Fruit fly (Drosophila melanogaster) whole organism, embryonic: ENCODE results near the gene CG7386.
A peak's percentile ranks its signal among the peaks of the same experiment; 100 is the strongest.

ENCODE experiments used
- CG11398 ChIP-seq: fragments of 200-800 bp; sonication (Bioruptor generic); optimal IDR thresholded peaks from 2 replicates; lab custom pipeline; 2016; ENCODE audit warnings: missing biosample characterization, missing genetic modification characterization
- CG12391 ChIP-seq: fragments of 200-800 bp; sonication (Bioruptor generic); optimal IDR thresholded peaks from 3 replicates; lab custom pipeline; 2018; ENCODE audit warnings: missing biosample characterization, mild to moderate bottlenecking, missing genetic modification characterization, moderate library complexity
- CG14710 ChIP-seq: fragments of 200-800 bp; sonication (Bioruptor generic); optimal IDR thresholded peaks from 3 replicates; lab custom pipeline; 2019; ENCODE audit warnings: missing biosample characterization, mild to moderate bottlenecking, missing genetic modification characterization, moderate library complexity
- CG15011 ChIP-seq: fragments of 200-800 bp; sonication (Bioruptor generic); optimal IDR thresholded peaks from 3 replicates; lab custom pipeline; 2018; ENCODE audit warnings: missing biosample characterization, mild to moderate bottlenecking, missing genetic modification characterization
- CG17328 ChIP-seq: fragments of 200-800 bp; sonication (Bioruptor generic); IDR thresholded peaks from 2 replicates; pipeline ENCODE4 v1.3.6; 2022; ENCODE audit warnings: missing biosample characterization, missing genetic modification characterization
- CG18764 ChIP-seq: fragments of 200-800 bp; sonication (Bioruptor generic); optimal IDR thresholded peaks from 3 replicates; lab custom pipeline; 2016; ENCODE audit warnings: missing biosample characterization, missing genetic modification characterization
- CG32772 ChIP-seq: fragments of 200-800 bp; sonication (Bioruptor generic); IDR thresholded peaks from 2 replicates; pipeline ENCODE4 v1.3.6; 2022; ENCODE audit warnings: missing biosample characterization, missing genetic modification characterization
- CG3847 ChIP-seq: fragments of 200-800 bp; sonication (Bioruptor generic); IDR thresholded peaks from 2 replicates; pipeline ENCODE4 v1.3.6; 2022; ENCODE audit warnings: missing biosample characterization, missing genetic modification characterization
- CG4730 ChIP-seq: fragments of 200-800 bp; sonication (Bioruptor generic); IDR thresholded peaks from 2 replicates; pipeline ENCODE4 v1.3.6; 2022; ENCODE audit warnings: missing biosample characterization, missing genetic modification characterization
- CG6272 ChIP-seq: fragments of 200-800 bp; sonication (Bioruptor generic); IDR thresholded peaks from 2 replicates; pipeline ENCODE4 v1.3.6; 2022; ENCODE audit warnings: missing biosample characterization, missing genetic modification characterization
- CG6654 ChIP-seq: fragments of 200-800 bp; sonication (Bioruptor generic); optimal IDR thresholded peaks from 2 replicates; lab custom pipeline; 2017; ENCODE audit warnings: missing biosample characterization, mild to moderate bottlenecking, missing genetic modification characterization
- CG6689 ChIP-seq: fragments of 200-800 bp; sonication (Bioruptor generic); IDR thresholded peaks from 2 replicates; pipeline ENCODE4 v1.3.6; 2022; ENCODE audit warnings: missing biosample characterization, missing genetic modification characterization
- CG6813 ChIP-seq: fragments of 200-800 bp; sonication (Bioruptor generic); optimal IDR thresholded peaks from 2 replicates; lab custom pipeline; 2017; ENCODE audit warnings: missing biosample characterization, missing genetic modification characterization, mild to moderate bottlenecking, moderate library complexity, missing genetic modification reagents
- CG8290 ChIP-seq, 3 experiments: fragments of 200-800 bp; sonication (Bioruptor generic); optimal IDR thresholded peaks; 2 replicates each; lab custom pipeline; 2016 to 2019; ENCODE audit warnings: missing biosample characterization in 3 of 3, missing genetic modification characterization in 3 of 3, mild to moderate bottlenecking in 2 of 3, moderate library complexity in 1 of 3
- CG8478 ChIP-seq: fragments of >200 bp; optimal IDR thresholded peaks from 2 replicates; lab custom pipeline; 2018
- CG8765 ChIP-seq: fragments of 200-800 bp; sonication (Bioruptor generic); IDR thresholded peaks from 2 replicates; pipeline ENCODE4 v1.3.6; 2022; ENCODE audit warnings: missing biosample characterization, missing genetic modification characterization
- CG9609 ChIP-seq: fragments of 200-800 bp; sonication (Bioruptor generic); optimal IDR thresholded peaks from 3 replicates; lab custom pipeline; 2016; ENCODE audit warnings: missing biosample characterization, missing genetic modification characterization
- Dek ChIP-seq: fragments of 200-800 bp; sonication (Bioruptor generic); optimal IDR thresholded peaks from 3 replicates; lab custom pipeline; 2019; ENCODE audit warnings: missing biosample characterization, mild to moderate bottlenecking, missing genetic modification characterization, moderate library complexity
- Dfd ChIP-seq, 2 experiments: fragments of >200 bp; optimal IDR thresholded peaks; 2 replicates each; lab custom pipeline; 2017; ENCODE audit warnings: missing biosample characterization in 2 of 2, missing genetic modification characterization in 2 of 2
- E2f1 ChIP-seq: fragments of 200-800 bp; sonication (Bioruptor generic); IDR thresholded peaks from 2 replicates; pipeline ENCODE4 v1.3.6; 2022; ENCODE audit warnings: missing biosample characterization, missing genetic modification characterization
- Fer1 ChIP-seq: fragments of 200-800 bp; sonication (Bioruptor generic); optimal IDR thresholded peaks from 2 replicates; lab custom pipeline; 2017; ENCODE audit warnings: missing biosample characterization, mild to moderate bottlenecking, missing genetic modification characterization
- HHEX ChIP-seq: fragments of 200-800 bp; sonication (Bioruptor generic); optimal IDR thresholded peaks from 3 replicates; lab custom pipeline; 2017; ENCODE audit warnings: missing biosample characterization, mild to moderate bottlenecking, missing genetic modification characterization, missing genetic modification reagents
- HLH4C ChIP-seq: fragments of 200-800 bp; sonication (Bioruptor generic); IDR thresholded peaks from 3 replicates; pipeline ENCODE4 v1.3.6; 2022; ENCODE audit warnings: missing biosample characterization, missing genetic modification characterization; ENCODE audit not compliant: partially characterized antibody
- NK7.1 ChIP-seq: fragments of 200-800 bp; sonication (Bioruptor generic); optimal IDR thresholded peaks from 3 replicates; lab custom pipeline; 2016; ENCODE audit warnings: missing biosample characterization, missing genetic modification characterization
- Nf-YA ChIP-seq: fragments of 200-800 bp; sonication (Bioruptor generic); IDR thresholded peaks from 2 replicates; pipeline ENCODE4 v1.3.6; 2022; ENCODE audit warnings: missing biosample characterization, missing genetic modification characterization
- Nf-YB ChIP-seq: fragments of 200-800 bp; sonication (Bioruptor generic); optimal IDR thresholded peaks from 3 replicates; lab custom pipeline; 2019; ENCODE audit warnings: missing biosample characterization, mild to moderate bottlenecking, missing genetic modification characterization, moderate library complexity
- Nf-YC ChIP-seq: fragments of 200-800 bp; optimal IDR thresholded peaks from 3 replicates; lab custom pipeline; 2019; ENCODE audit warnings: missing biosample characterization, mild to moderate bottlenecking, missing genetic modification characterization, moderate library complexity
- Opbp ChIP-seq: fragments of 200-800 bp; sonication (Bioruptor generic); IDR thresholded peaks from 3 replicates; pipeline ENCODE4 v1.3.6; 2022; ENCODE audit warnings: missing biosample characterization, missing genetic modification characterization; ENCODE audit not compliant: partially characterized antibody
- Rx ChIP-seq: fragments of 200-800 bp; sonication (Bioruptor generic); IDR thresholded peaks from 2 replicates; pipeline ENCODE4 v1.3.6; 2022; ENCODE audit warnings: missing biosample characterization, missing genetic modification characterization
- ac ChIP-seq: fragments of 200-800 bp; sonication (Bioruptor generic); optimal IDR thresholded peaks from 3 replicates; lab custom pipeline; 2017; ENCODE audit warnings: missing biosample characterization, mild to moderate bottlenecking, missing genetic modification characterization
- amos ChIP-seq: fragments of 200-800 bp; sonication (Bioruptor generic); IDR thresholded peaks from 2 replicates; pipeline ENCODE4 v1.3.6; 2022; ENCODE audit warnings: missing biosample characterization, missing genetic modification characterization; ENCODE audit not compliant: partially characterized antibody
- cas ChIP-seq: fragments of 200-800 bp; sonication (Bioruptor generic); IDR thresholded peaks from 2 replicates; pipeline ENCODE4 v1.3.6; 2022; ENCODE audit warnings: missing biosample characterization, missing genetic modification characterization
- cato ChIP-seq: fragments of 200-800 bp; sonication (Bioruptor generic); optimal IDR thresholded peaks from 2 replicates; lab custom pipeline; 2016; ENCODE audit warnings: missing biosample characterization, missing genetic modification characterization, borderline replicate concordance
- crp ChIP-seq, 2 experiments: fragments of 200-800 bp; sonication (Bioruptor generic); optimal IDR thresholded peaks; 2 replicates in 1 of 2; 3 replicates in 1 of 2; lab custom pipeline; 2017; ENCODE audit warnings: missing biosample characterization in 2 of 2, missing genetic modification characterization in 2 of 2, mild to moderate bottlenecking in 1 of 2, moderate library complexity in 1 of 2
- dm ChIP-seq: fragments of 200-800 bp; sonication (Bioruptor generic); optimal IDR thresholded peaks from 3 replicates; lab custom pipeline; 2016; ENCODE audit warnings: missing biosample characterization, missing genetic modification characterization
- hb ChIP-seq: fragments of 200-800 bp; sonication (Bioruptor generic); IDR thresholded peaks from 3 replicates; pipeline ENCODE4 v1.3.6; 2022; ENCODE audit warnings: missing biosample characterization, missing genetic modification characterization; ENCODE audit not compliant: partially characterized antibody
- hth ChIP-seq: fragments of >200 bp; optimal IDR thresholded peaks from 2 replicates; lab custom pipeline; 2017; ENCODE audit warnings: inconsistent platforms
- nerfin-1 ChIP-seq: fragments of 200-800 bp; sonication (Bioruptor generic); optimal IDR thresholded peaks from 3 replicates; lab custom pipeline; 2019; ENCODE audit warnings: missing biosample characterization, mild to moderate bottlenecking, missing genetic modification characterization, moderate library complexity
- peb ChIP-seq: fragments of 200-800 bp; sonication (Bioruptor generic); IDR thresholded peaks from 2 replicates; pipeline ENCODE4 v1.3.6; 2022; ENCODE audit warnings: missing biosample characterization, missing genetic modification characterization
- pita ChIP-seq: fragments of 200-800 bp; sonication (Bioruptor generic); optimal IDR thresholded peaks from 2 replicates; lab custom pipeline; 2017; ENCODE audit warnings: missing biosample characterization, mild to moderate bottlenecking, missing genetic modification characterization
- pnt ChIP-seq: fragments of 200-800 bp; sonication (Bioruptor generic); optimal IDR thresholded peaks from 3 replicates; lab custom pipeline; 2016; ENCODE audit warnings: missing biosample characterization, missing genetic modification characterization
- row ChIP-seq: fragments of 200-800 bp; sonication (Bioruptor generic); IDR thresholded peaks from 3 replicates; pipeline ENCODE4 v1.3.6; 2022; ENCODE audit warnings: missing biosample characterization, missing genetic modification characterization
- sc ChIP-seq, 3 experiments: fragments of >200 bp in 2 of 3; fragments of 200-800 bp in 1 of 3; sonication (Bioruptor generic) in 1 of 3; optimal IDR thresholded peaks; 2 replicates in 2 of 3; 3 replicates in 1 of 3; lab custom pipeline; 2017; ENCODE audit warnings: mild to moderate bottlenecking in 1 of 3, missing biosample characterization in 1 of 3, missing genetic modification characterization in 1 of 3, missing genetic modification reagents in 1 of 3
- sima ChIP-seq: fragments of 200-800 bp; sonication (Bioruptor generic); optimal IDR thresholded peaks from 2 replicates; lab custom pipeline; 2016; ENCODE audit warnings: missing biosample characterization, missing genetic modification characterization
- tap ChIP-seq: fragments of 200-800 bp; optimal IDR thresholded peaks from 3 replicates; lab custom pipeline; 2019; ENCODE audit warnings: missing biosample characterization, mild to moderate bottlenecking, missing genetic modification characterization, moderate library complexity
- ttk ChIP-seq: fragments of 200-800 bp; sonication (Bioruptor generic); IDR thresholded peaks from 2 replicates; pipeline ENCODE4 v2.1.2; 2022; ENCODE audit warnings: missing biosample characterization, missing genetic modification characterization
- vnd ChIP-seq: fragments of 200-800 bp; sonication (Bioruptor generic); IDR thresholded peaks from 3 replicates; pipeline ENCODE4 v1.3.6; 2022; ENCODE audit warnings: missing biosample characterization, missing genetic modification characterization; ENCODE audit not compliant: partially characterized antibody
- vvl ChIP-seq: fragments of 200-800 bp; sonication (Bioruptor generic); IDR thresholded peaks from 2 replicates; pipeline ENCODE4 v1.3.6; 2022; ENCODE audit warnings: missing biosample characterization, missing genetic modification characterization
- yki ChIP-seq: fragments of >200 bp; optimal IDR thresholded peaks from 3 replicates; lab custom pipeline; 2018
- zen ChIP-seq: fragments of 200-800 bp; sonication (Bioruptor generic); optimal IDR thresholded peaks from 3 replicates; lab custom pipeline; 2018; ENCODE audit warnings: missing biosample characterization, mild to moderate bottlenecking, missing genetic modification characterization, moderate library complexity
- zfh1 ChIP-seq: fragments of 200-800 bp; sonication (Bioruptor generic); IDR thresholded peaks from 3 replicates; pipeline ENCODE4 v1.3.6; 2022; ENCODE audit warnings: missing biosample characterization, missing genetic modification characterization

CG7386 gene

dm6 chr3L:6139924-6140574, 49.5 kb upstream of the CG7386 start, which contains the start of gene Cpr65Av (continued):
- TF ChIP-seq sc (optimal IDR thresholded peaks at IDR 0.05; lab: Kevin White, UChicago) (no peak), sc (GFP tag; optimal IDR thresholded peaks at IDR 0.05; lab: Kevin White, UChicago) (no peak), CG3847 (GFP tag; lab: Robert Waterston, UW) (no peak), peb (GFP tag; lab: Robert Waterston, UW) (no peak), CG12391 (tag; lab: Kevin White, UChicago) (no peak), CG6654 (GFP tag; lab: Kevin White, UChicago) (no peak), yki (no peak), Nf-YB (no peak), HHEX (GFP tag; lab: Kevin White, UChicago) (no peak), row (GFP tag; lab: Robert Waterston, UW) (no peak), pnt (GFP tag; lab: Kevin White, UChicago) (no peak), cato (GFP tag; lab: Kevin White, UChicago) (no peak), zfh1 (GFP tag; lab: Robert Waterston, UW) (no peak), Nf-YA (GFP tag; lab: Robert Waterston, UW) (peak; percentile 33; the same call in 1 of the 2 replicates), vnd (GFP tag; lab: Robert Waterston, UW) (no peak), Fer1 (GFP tag; lab: Kevin White, UChicago) (peak; percentile 25), NK7.1 (GFP tag; lab: Kevin White, UChicago) (no peak), dm (GFP tag; lab: Kevin White, UChicago) (no peak), amos (no peak), CG18764 (no peak), tap (tag; lab: Kevin White, UChicago) (peak; percentile 42), Nf-YC (no peak), crp (GFP tag; optimal IDR thresholded peaks at IDR 0.05; lab: Kevin White, UChicago) (no peak), ttk (no peak), nerfin-1 (tag; lab: Kevin White, UChicago) (no peak), CG6689 (GFP tag; lab: Robert Waterston, UW) (no peak), sima (GFP tag; lab: Kevin White, UChicago) (no peak), ac (GFP tag; lab: Kevin White, UChicago) (no peak), cas (GFP tag; lab: Robert Waterston, UW) (no peak), Dfd (GFP tag; optimal IDR thresholded peaks at IDR 0.05; lab: Kevin White, UChicago) (no peak), CG6813 (GFP tag; lab: Kevin White, UChicago) (no peak), CG9609 (GFP tag; lab: Kevin White, UChicago) (no peak), CG8290 (GFP tag; optimal IDR thresholded peaks at IDR 0.05; lab: Kevin White, UChicago) (no peak), CG8290 (tag; optimal IDR thresholded peaks at IDR 0.05; lab: Kevin White, UChicago) (peak in 1 of 2 experiments; percentile 40), CG32772 (no peak), HLH4C (GFP tag; lab: Robert Waterston, UW) (no peak), CG11398 (GFP tag; lab: Kevin White, UChicago) (no peak), Rx (GFP tag; lab: Robert Waterston, UW) (no peak), Opbp (GFP tag; lab: Robert Waterston, UW) (no peak), vvl (GFP tag; lab: Robert Waterston, UW) (no peak), CG14710 (no peak), E2f1 (GFP tag; lab: Robert Waterston, UW) (no peak), hb (GFP tag; lab: Robert Waterston, UW) (no peak), CG8478 (lab: Kevin White, UChicago) (no peak), CG4730 (no peak), hth (lab: Kevin White, UChicago) (no peak), Dek (tag; lab: Kevin White, UChicago) (no peak), CG15011 (GFP tag; lab: Kevin White, UChicago) (peak; percentile 6), CG8765 (GFP tag; lab: Robert Waterston, UW) (no peak), pita (GFP tag; lab: Kevin White, UChicago) (no peak), CG17328 (GFP tag; lab: Robert Waterston, UW) (no peak), CG6272 (no peak), zen (tag; lab: Kevin White, UChicago) (no peak)
